Worm (Caenorhabditis elegans) whole organism, young adult: Measurements from ENCODE around the gene F54F12.2.

Experiments used
- die-1 ChIP-seq: sonication (generic microtip); optimal IDR thresholded peaks from 2 replicates; lab custom pipeline; 2016; ENCODE audit warnings: missing genotype, mild to moderate bottlenecking, missing genetic modification characterization, missing compliant biosample characterization
- snpc-1.1 ChIP-seq: sonication (generic microtip); optimal IDR thresholded peaks from 2 replicates; lab custom pipeline; 2017; ENCODE audit warnings: missing genetic modification characterization, mild to moderate bottlenecking, missing compliant biosample characterization, antibody characterized with exemption, moderate library complexity, missing genotype, missing genetic modification reagents; ENCODE audit not compliant: insufficient read depth

DNA sequence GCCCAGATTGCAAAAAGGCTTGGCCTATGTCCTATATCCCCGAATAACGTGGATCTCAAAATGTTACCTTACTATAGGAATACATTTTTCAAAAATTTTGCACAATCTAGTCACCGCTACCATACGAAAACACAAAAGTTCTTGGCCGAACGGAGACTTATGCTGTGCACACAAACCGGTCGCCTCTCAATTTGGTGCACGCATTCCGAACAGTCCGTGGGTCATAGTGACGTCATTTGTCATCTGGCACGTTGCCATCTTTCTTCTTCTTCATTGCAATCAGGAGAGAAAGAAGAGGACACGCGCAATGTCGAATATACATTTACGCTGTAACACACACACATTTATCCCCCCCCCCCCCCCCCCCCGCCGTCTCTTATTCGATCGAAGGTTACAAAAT lies 25.9 kb downstream of the F54F12.2 start:
- TF ChIP-seq snpc-1.1 (tag; lab: Kevin White, UChicago) (no peak), die-1 (tag; lab: Kevin White, UChicago) (no peak)
